Worm (Caenorhabditis elegans): Measurements from ENCODE around the gene ZK930.6.

DNA sequence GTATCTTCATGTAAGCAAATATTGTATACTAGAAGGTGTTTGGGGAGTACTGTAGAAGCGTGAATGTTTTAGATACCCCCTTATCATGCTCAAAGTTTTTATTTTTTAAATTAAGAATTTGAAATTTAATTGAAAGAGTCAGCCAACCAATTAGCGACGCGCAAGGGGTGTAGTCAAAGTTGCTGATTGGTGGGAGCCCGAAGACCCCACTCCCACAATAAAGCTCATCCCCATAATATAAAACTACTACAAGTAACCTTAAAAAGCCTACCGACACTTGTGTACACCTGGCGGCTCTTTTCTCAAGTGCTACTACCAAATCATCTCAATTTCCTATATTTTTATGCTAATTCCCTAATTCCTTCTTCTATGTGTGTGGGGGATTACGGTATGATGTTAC is 16.0 kb downstream of the ZK930.6 start:
- TF ChIP-seq pqm-1 (tag; optimal IDR thresholded peaks at IDR 0.05) (no peak), elt-2 (tag; optimal IDR thresholded peaks at IDR 0.05) (no peak), unc-42 (tag; optimal IDR thresholded peaks at IDR 0.05) (no peak), T23F11.4 (GFP tag; optimal IDR thresholded peaks at IDR 0.05) (no peak), unc-86 (tag; optimal IDR thresholded peaks at IDR 0.05) (no peak), unc-55 (GFP tag; optimal IDR thresholded peaks at IDR 0.05) (no peak), elt-4 (tag; optimal IDR thresholded peaks at IDR 0.05) (no peak), ama-1 (optimal IDR thresholded peaks at IDR 0.05) (no peak), ceh-18 (tag; optimal IDR thresholded peaks at IDR 0.05) (no peak), lin-11 (tag; optimal IDR thresholded peaks at IDR 0.05) (no peak), nhr-232 (tag; optimal IDR thresholded peaks at IDR 0.05) (no peak), dmd-4 (tag; optimal IDR thresholded peaks at IDR 0.05; ENCODE audit: borderline replicate concordance) (no peak), ceh-19 (GFP tag; optimal IDR thresholded peaks at IDR 0.05) (no peak)
